Worm (Caenorhabditis elegans): ENCODE data around the gene Y53G8AM.4.

- no peak for TF ChIP-seq him-1 (tag; optimal IDR thresholded peaks at IDR 0.05)
- TF ChIP-seq W03F9.2 (tag; optimal IDR thresholded peaks at IDR 0.05) = no peak
Observed at ce11 chrIII:3241943-3242342, 13.5 kb downstream of the Y53G8AM.4 start.

Data from whole organism, L4/young adult.